Worm (Caenorhabditis elegans) whole organism, L3 larva: ENCODE results near the gene ZK177.12.

Experiments used
- R02D3.7 ChIP-seq: fragments of 150-350 bp; optimal IDR thresholded peaks from 2 replicates; lab custom pipeline; 2014; ENCODE audit warnings: missing biosample characterization, missing genetic modification characterization
- ZK546.5 ChIP-seq: sonication (generic microtip); optimal IDR thresholded peaks from 2 replicates; lab custom pipeline; 2017; ENCODE audit warnings: missing biosample characterization, missing genetic modification characterization
- aly-2 ChIP-seq: fragments of 150-350 bp; optimal IDR thresholded peaks from 2 replicates; lab custom pipeline; 2014; ENCODE audit warnings: missing biosample characterization, missing genetic modification characterization
- ama-1 ChIP-seq: fragments of 150-350 bp; optimal IDR thresholded peaks from 2 replicates; lab custom pipeline; 2018
- ceh-82 ChIP-seq: fragments of 150-350 bp; optimal IDR thresholded peaks from 2 replicates; lab custom pipeline; 2014; ENCODE audit warnings: missing biosample characterization, missing genetic modification characterization
- ceh-9 ChIP-seq: sonication (generic microtip); optimal IDR thresholded peaks from 2 replicates; lab custom pipeline; 2018; ENCODE audit warnings: missing biosample characterization, missing genetic modification characterization
- daf-12 ChIP-seq: fragments of 150-350 bp; optimal IDR thresholded peaks from 2 replicates; lab custom pipeline; 2014; ENCODE audit warnings: missing biosample characterization, missing genetic modification reagents, missing genetic modification characterization
- egl-27 ChIP-seq: sonication (generic microtip); optimal IDR thresholded peaks from 4 replicates; lab custom pipeline; 2017; ENCODE audit warnings: missing biosample characterization, missing genetic modification reagents, missing genetic modification characterization
- elt-2 ChIP-seq: sonication (generic microtip); optimal IDR thresholded peaks from 2 replicates; lab custom pipeline; 2016; ENCODE audit warnings: missing genetic modification reagents, mild to moderate bottlenecking, missing genetic modification characterization, missing compliant biosample characterization
- elt-3 ChIP-seq, 3 experiments: fragments of 150-350 bp in 1 of 3; sonication (generic microtip) in 2 of 3; optimal IDR thresholded peaks; 2 replicates in 2 of 3; 4 replicates in 1 of 3; lab custom pipeline; 2014 to 2017; ENCODE audit warnings: missing biosample characterization in 3 of 3, missing genetic modification characterization in 3 of 3
- fos-1 ChIP-seq: fragments of 150-350 bp; optimal IDR thresholded peaks from 2 replicates; lab custom pipeline; 2014; ENCODE audit warnings: missing biosample characterization, missing genetic modification characterization
- hmg-11 ChIP-seq: sonication (generic microtip); optimal IDR thresholded peaks from 2 replicates; lab custom pipeline; 2016; ENCODE audit warnings: missing genetic modification characterization, missing compliant biosample characterization
- lin-15B ChIP-seq: fragments of 150-350 bp; optimal IDR thresholded peaks from 2 replicates; lab custom pipeline; 2014; ENCODE audit warnings: missing biosample characterization, missing genetic modification characterization
- lsy-12 ChIP-seq: sonication (generic microtip); optimal IDR thresholded peaks from 2 replicates; lab custom pipeline; 2016; ENCODE audit warnings: mild to moderate bottlenecking, missing genetic modification characterization, missing compliant biosample characterization
- mdl-1 ChIP-seq: fragments of 150-350 bp; optimal IDR thresholded peaks from 2 replicates; lab custom pipeline; 2014; ENCODE audit warnings: missing biosample characterization, missing genetic modification characterization
- nhr-43 ChIP-seq: sonication (generic microtip); optimal IDR thresholded peaks from 2 replicates; lab custom pipeline; 2016; ENCODE audit warnings: mild to moderate bottlenecking, missing genetic modification characterization, missing compliant biosample characterization; ENCODE audit not compliant: poor library complexity, severe bottlenecking
- nhr-67 ChIP-seq: fragments of 150-350 bp; optimal IDR thresholded peaks from 2 replicates; lab custom pipeline; 2014; ENCODE audit warnings: missing biosample characterization, missing genetic modification characterization
- nhr-77 ChIP-seq: fragments of 150-350 bp; optimal IDR thresholded peaks from 2 replicates; lab custom pipeline; 2014; ENCODE audit warnings: missing biosample characterization, missing genetic modification characterization
- pha-4 ChIP-seq: fragments of 150-350 bp; optimal IDR thresholded peaks from 2 replicates; lab custom pipeline; 2014; ENCODE audit warnings: missing biosample characterization, missing genetic modification reagents, missing genetic modification characterization
- pqm-1 ChIP-seq: fragments of 150-350 bp; optimal IDR thresholded peaks from 2 replicates; lab custom pipeline; 2017; ENCODE audit warnings: missing biosample characterization, missing genetic modification characterization, inconsistent platforms
- skn-1 ChIP-seq: fragments of 150-350 bp; optimal IDR thresholded peaks from 2 replicates; lab custom pipeline; 2014; ENCODE audit warnings: missing biosample characterization, missing genetic modification characterization
- snpc-4 ChIP-seq: fragments of 150-350 bp; optimal IDR thresholded peaks from 2 replicates; lab custom pipeline; 2014; ENCODE audit warnings: missing biosample characterization, missing genetic modification characterization
- tbx-2 ChIP-seq: sonication (generic microtip); optimal IDR thresholded peaks from 2 replicates; lab custom pipeline; 2016; ENCODE audit warnings: mild to moderate bottlenecking, missing genetic modification characterization, missing compliant biosample characterization
- unc-39 ChIP-seq: sonication (generic microtip); optimal IDR thresholded peaks from 4 replicates; lab custom pipeline; 2017; ENCODE audit warnings: missing biosample characterization, missing genetic modification characterization
- unc-62 ChIP-seq: fragments of 150-350 bp; sonication (generic microtip); optimal IDR thresholded peaks from 4 replicates; lab custom pipeline; 2014; ENCODE audit warnings: missing biosample characterization, missing genetic modification reagents, missing genetic modification characterization
- zag-1 ChIP-seq: fragments of 150-350 bp; optimal IDR thresholded peaks from 2 replicates; lab custom pipeline; 2014; ENCODE audit warnings: missing biosample characterization, missing genetic modification characterization
- ztf-11 ChIP-seq: fragments of 150-350 bp; optimal IDR thresholded peaks from 2 replicates; lab custom pipeline; 2014; ENCODE audit warnings: missing biosample characterization, missing genetic modification characterization

The ZK177.12 gene

ce11 chrII:5557134-5557533, 35.6 kb downstream of the ZK177.12 start:
- TF ChIP-seq mdl-1 (tag; lab: Kevin White, UChicago) = no peak
- TF ChIP-seq ama-1 (lab: Kevin White, UChicago) = no peak
- TF ChIP-seq pqm-1 (tag; lab: Kevin White, UChicago) = peak; percentile 76
- TF ChIP-seq fos-1 (tag; lab: Kevin White, UChicago) = no peak
- no peak for TF ChIP-seq daf-12 (tag; lab: Kevin White, UChicago)
- no peak for TF ChIP-seq ZK546.5 (tag; lab: Kevin White, UChicago)
- TF ChIP-seq tbx-2 (tag; lab: Kevin White, UChicago) = no peak
- TF ChIP-seq pha-4 (tag; lab: Kevin White, UChicago) = no peak
- TF ChIP-seq ztf-11 = no peak
- TF ChIP-seq lin-15B (tag; lab: Kevin White, UChicago) = no peak
- peak; percentile 95 for TF ChIP-seq elt-2 (tag; lab: Kevin White, UChicago)
- TF ChIP-seq nhr-77 (tag; lab: Kevin White, UChicago) = no peak
- no peak for TF ChIP-seq nhr-67 (tag; lab: Kevin White, UChicago)
- no peak for TF ChIP-seq snpc-4 (tag; lab: Kevin White, UChicago)
- TF ChIP-seq, all 47 proteins: peak for 2

DNA sequence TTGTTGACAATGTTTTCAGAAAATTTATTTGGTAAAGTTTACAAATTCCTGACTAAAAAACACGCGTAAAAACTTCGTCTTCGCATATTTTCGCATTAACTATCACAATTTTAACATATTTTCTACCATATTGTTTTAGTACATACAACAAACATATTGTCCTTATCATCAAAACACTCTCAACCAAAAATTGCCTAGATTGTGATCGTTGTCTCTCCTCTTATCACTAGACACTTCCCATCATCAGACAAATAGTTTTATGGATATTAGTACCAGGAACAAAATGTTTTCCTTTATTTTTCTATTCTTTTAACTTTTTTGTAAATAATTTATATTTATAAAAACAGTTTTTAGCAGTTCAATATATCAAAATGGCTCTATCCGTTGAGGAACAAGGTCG, 39.9 kb downstream of the ZK177.12 start, which contains the start of gene C17C3.3:
C17C3.3 (plus strand) TSS at position 346 of the 400 bp plus-strand sequence.
- TF ChIP-seq pqm-1 (tag; lab: Kevin White, UChicago) (peak; percentile 67), zag-1 (no peak), elt-2 (tag; lab: Kevin White, UChicago) (peak; percentile 88), pha-4 (tag; lab: Kevin White, UChicago) (peak; percentile 46)

ce11 chrII:5565082-5565623, 43.6 kb downstream of the ZK177.12 start:
- TF ChIP-seq mdl-1 (tag; lab: Kevin White, UChicago) (no peak), skn-1 (tag; lab: Kevin White, UChicago) (no peak), ceh-9 (tag; lab: Kevin White, UChicago) (no peak), aly-2 (tag; lab: Kevin White, UChicago) (no peak), ceh-82 (tag; lab: Kevin White, UChicago) (no peak), elt-3 (tag; optimal IDR thresholded peaks at IDR 0.05; lab: Kevin White, UChicago) (no peak), nhr-43 (no peak), daf-12 (tag; lab: Kevin White, UChicago) (no peak), unc-39 (tag; lab: Kevin White, UChicago) (no peak), R02D3.7 (no peak), tbx-2 (tag; lab: Kevin White, UChicago) (no peak), fos-1 (tag; lab: Kevin White, UChicago) (no peak), lsy-12 (tag; lab: Kevin White, UChicago) (no peak), hmg-11 (tag; lab: Kevin White, UChicago) (no peak), egl-27 (no peak), snpc-4 (tag; lab: Kevin White, UChicago) (no peak), ZK546.5 (tag; lab: Kevin White, UChicago) (no peak)

DNA sequence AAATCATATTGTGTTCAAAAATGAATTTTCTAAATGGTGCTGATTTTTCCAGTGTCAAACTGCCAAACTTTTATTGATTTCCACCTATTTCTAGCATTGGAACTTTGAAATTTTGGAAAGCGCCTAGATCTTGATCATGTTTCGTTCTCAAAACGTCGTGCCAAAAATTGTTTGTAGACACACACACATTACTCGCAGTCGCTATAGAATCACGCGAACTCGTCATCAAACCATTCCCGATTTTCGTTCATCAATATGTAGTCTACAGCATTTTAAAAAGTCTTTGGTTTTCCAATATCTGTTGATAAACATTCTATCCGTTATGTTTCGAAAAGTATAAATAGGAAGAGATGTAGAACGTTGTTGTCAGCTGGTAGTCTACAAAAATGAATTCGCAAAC, 48.8 kb downstream of the ZK177.12 start, which contains the start of the genes C17C3.1 and C17C3.15:
C17C3.1 (plus strand) TSS at position 301 of the 400 bp plus-strand sequence.
C17C3.15 (plus strand) TSS at position 383 of the 400 bp plus-strand sequence.
- TF ChIP-seq zag-1 (no peak), unc-62 (no peak), aly-2 (tag; lab: Kevin White, UChicago) (no peak), lsy-12 (tag; lab: Kevin White, UChicago) (no peak)
